Worm (Caenorhabditis elegans): ENCODE data around the gene C36C9.5.
"Not testable (repeated sequence)": the region's sequence is repeated elsewhere in the genome, so short reads cannot be mapped to it uniquely, and the experiment has no call there.

Gene C36C9.5

ce11 chrX:1703840-1704239 is at the start of gene C36C9.5:
TSS of gene C36C9.5 (minus strand) at chrX:1703940.
- TF ChIP-seq W03F9.2 (tag; optimal IDR thresholded peaks at IDR 0.05) (no peak), dao-5 (tag; optimal IDR thresholded peaks at IDR 0.05) (no peak), him-1 (tag; optimal IDR thresholded peaks at IDR 0.05) (no peak)

ce11 chrX:1748476-1748875 is 44.7 kb upstream of the C36C9.5 start, which contains the start of gene Y75D11A.6:
TSS of gene Y75D11A.6 (minus strand) at chrX:1748576.
- TF ChIP-seq W03F9.2, dao-5, him-1 (tag; optimal IDR thresholded peaks at IDR 0.05): not testable (repeated sequence)

DNA sequence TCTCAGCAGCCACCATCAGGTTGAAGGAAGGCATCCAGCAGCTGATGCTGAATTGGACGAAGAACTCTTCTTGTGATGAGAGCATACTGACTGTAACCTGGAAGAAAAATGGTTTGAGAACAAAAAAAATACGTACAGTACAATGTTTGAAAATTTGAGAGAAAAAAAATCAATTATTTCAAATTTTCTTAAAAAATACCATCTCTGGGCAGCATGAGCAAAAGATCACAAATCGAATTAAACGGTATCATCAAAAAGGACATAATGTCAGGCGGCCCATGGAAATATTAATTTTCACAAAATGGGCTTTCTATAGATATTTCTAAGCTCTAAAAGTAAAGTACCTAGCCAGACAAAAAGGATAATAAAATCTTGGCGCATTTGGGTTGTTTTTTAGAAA is 42.4 kb upstream of the C36C9.5 start, which contains the start of gene Y75D11A.3:
TSS of gene Y75D11A.3 (minus strand) at position 101 of the 400 bp plus-strand sequence.
- TF ChIP-seq dao-5, W03F9.2, him-1 (tag; optimal IDR thresholded peaks at IDR 0.05): not testable (repeated sequence)

DNA sequence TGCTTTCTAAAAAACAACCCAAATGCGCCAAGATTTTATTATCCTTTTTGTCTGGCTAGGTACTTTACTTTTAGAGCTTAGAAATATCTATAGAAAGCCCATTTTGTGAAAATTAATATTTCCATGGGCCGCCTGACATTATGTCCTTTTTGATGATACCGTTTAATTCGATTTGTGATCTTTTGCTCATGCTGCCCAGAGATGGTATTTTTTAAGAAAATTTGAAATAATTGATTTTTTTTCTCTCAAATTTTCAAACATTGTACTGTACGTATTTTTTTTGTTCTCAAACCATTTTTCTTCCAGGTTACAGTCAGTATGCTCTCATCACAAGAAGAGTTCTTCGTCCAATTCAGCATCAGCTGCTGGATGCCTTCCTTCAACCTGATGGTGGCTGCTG is 38.8 kb upstream of the C36C9.5 start, which contains the start of gene Y75D11A.2:
TSS of gene Y75D11A.2 (plus strand) at position 301 of the 400 bp plus-strand sequence.
- TF ChIP-seq dao-5, him-1, W03F9.2 (tag; optimal IDR thresholded peaks at IDR 0.05): not testable (repeated sequence)

DNA sequence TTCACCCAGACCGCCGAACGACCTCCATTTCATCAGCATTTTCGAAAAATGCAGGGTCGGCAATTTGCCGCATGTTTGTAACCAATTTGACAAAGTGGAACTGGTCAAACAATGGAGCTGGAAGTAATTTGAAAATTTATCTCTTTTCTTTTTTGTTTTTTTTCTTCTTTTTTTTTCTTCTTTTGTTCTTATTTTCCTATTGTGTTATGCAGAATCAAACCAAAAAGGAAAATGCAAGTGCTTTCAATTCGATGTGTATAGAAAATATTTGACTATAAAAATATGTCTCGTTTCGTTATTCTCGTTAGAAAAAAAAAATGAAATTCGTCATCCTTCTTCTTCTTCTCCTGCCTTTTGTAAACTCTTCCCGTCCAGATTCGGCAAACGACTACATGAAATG is 33.9 kb upstream of the C36C9.5 start, which contains the start of gene F07G6.10:
TSS of gene F07G6.10 (plus strand) at position 301 of the 400 bp plus-strand sequence.
- TF ChIP-seq W03F9.2 (tag; optimal IDR thresholded peaks at IDR 0.05) = no peak
- TF ChIP-seq dao-5 (tag; optimal IDR thresholded peaks at IDR 0.05) = no peak
- TF ChIP-seq him-1 (tag; optimal IDR thresholded peaks at IDR 0.05) = no peak

DNA sequence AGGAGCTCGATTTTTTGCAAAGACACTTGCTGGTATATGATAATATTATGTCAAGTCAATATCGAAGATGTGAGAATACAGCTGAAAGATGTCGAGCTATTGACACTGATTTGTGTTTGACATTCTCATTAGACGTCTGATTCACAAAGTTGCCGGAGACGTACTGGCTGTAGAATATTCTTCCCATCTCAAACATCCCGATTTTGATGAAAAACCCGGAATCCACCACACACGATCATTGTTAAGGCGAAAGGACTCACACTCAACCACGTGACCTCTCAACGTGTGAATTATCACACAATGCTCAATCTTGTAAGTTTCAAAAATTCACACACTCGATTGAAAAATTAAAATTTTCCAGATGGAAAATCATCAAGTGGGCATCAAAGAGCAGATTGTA is 32.2 kb upstream of the C36C9.5 start, which contains the start of gene F07G6.12:
TSS of gene F07G6.12 (plus strand) at position 301 of the 400 bp plus-strand sequence.
- TF ChIP-seq him-1 (tag; optimal IDR thresholded peaks at IDR 0.05) (no peak), W03F9.2 (tag; optimal IDR thresholded peaks at IDR 0.05) (no peak), dao-5 (tag; optimal IDR thresholded peaks at IDR 0.05) (no peak)

DNA sequence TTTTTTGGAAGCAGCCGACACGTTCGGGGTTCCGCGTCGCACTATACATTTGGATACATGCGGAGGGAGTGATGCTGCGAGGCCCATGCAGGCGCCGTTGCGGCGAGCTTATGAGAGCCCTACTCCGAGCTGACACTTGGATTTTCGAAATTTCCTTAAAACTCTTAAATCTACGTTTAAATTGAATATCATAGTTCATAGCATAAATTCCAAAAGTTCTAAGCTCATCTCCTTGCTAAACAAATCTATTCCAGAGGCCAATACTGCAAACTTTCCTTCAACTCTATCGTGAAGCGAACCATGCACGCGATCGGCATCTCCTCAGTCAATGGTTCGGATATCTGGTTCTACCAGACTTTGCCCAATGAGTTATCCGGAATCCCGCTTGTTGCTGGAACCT is 25.8 kb upstream of the C36C9.5 start, which contains the start of gene dgn-3:
TSS of gene dgn-3 (plus strand) at position 301 of the 400 bp plus-strand sequence.
- TF ChIP-seq him-1 (tag; optimal IDR thresholded peaks at IDR 0.05) (no peak), W03F9.2 (tag; optimal IDR thresholded peaks at IDR 0.05) (no peak), dao-5 (tag; optimal IDR thresholded peaks at IDR 0.05) (no peak)

ce11 chrX:1727056-1727455 is 23.3 kb upstream of the C36C9.5 start, which contains the start of gene F07G6.2:
TSS of gene F07G6.2 (plus strand) at chrX:1727356.
- no peak for TF ChIP-seq dao-5 (tag; optimal IDR thresholded peaks at IDR 0.05)
- no peak for TF ChIP-seq him-1 (tag; optimal IDR thresholded peaks at IDR 0.05)
- TF ChIP-seq W03F9.2 (tag; optimal IDR thresholded peaks at IDR 0.05) = no peak

ce11 chrX:1720359-1720758 is 16.6 kb upstream of the C36C9.5 start, which contains the start of gene F07G6.8:
TSS of gene F07G6.8 (minus strand) at chrX:1720459.
- no peak for TF ChIP-seq dao-5 (tag; optimal IDR thresholded peaks at IDR 0.05)
- no peak for TF ChIP-seq him-1 (tag; optimal IDR thresholded peaks at IDR 0.05)
- no peak for TF ChIP-seq W03F9.2 (tag; optimal IDR thresholded peaks at IDR 0.05)

DNA sequence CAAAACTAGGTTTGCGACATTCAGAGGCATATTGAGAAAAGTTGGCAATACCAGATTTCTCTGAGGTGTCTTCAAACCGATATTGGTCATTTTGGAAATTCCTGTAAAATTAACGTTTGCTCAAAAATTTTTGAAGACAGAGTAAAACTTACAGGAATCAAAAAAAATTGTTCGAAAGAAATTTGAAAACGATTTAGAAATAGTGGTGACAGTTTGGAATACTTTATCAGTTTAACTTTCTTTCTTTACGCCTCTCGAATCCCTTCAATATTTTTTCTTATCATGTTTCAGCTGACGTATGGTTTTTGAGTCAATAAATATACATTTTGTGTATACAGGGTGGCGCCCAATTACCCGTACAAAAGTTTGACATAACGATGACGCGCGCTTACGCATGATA is 14.7 kb upstream of the C36C9.5 start, which contains the start of gene fbxa-53:
TSS of gene fbxa-53 (minus strand) at position 101 of the 400 bp plus-strand sequence.
- TF ChIP-seq him-1 (tag; optimal IDR thresholded peaks at IDR 0.05) = no peak
- TF ChIP-seq dao-5 (tag; optimal IDR thresholded peaks at IDR 0.05) = no peak
- TF ChIP-seq W03F9.2 (tag; optimal IDR thresholded peaks at IDR 0.05) = no peak

- no peak for TF ChIP-seq him-1 (tag; optimal IDR thresholded peaks at IDR 0.05)
- no peak for TF ChIP-seq W03F9.2 (tag; optimal IDR thresholded peaks at IDR 0.05)
- TF ChIP-seq dao-5 (tag; optimal IDR thresholded peaks at IDR 0.05) = no peak
Observed at ce11 chrX:1712538-1712937, 8.8 kb upstream of the C36C9.5 start, which contains the start of gene fbxa-52. TSS of gene fbxa-52 (minus strand) at chrX:1712638.

ce11 chrX:1706538-1706937 is 2.8 kb upstream of the C36C9.5 start, which contains the start of gene F07G6.5:
TSS of gene F07G6.5 (minus strand) at chrX:1706638.
- no peak for TF ChIP-seq dao-5 (tag; optimal IDR thresholded peaks at IDR 0.05)
- TF ChIP-seq W03F9.2 (tag; optimal IDR thresholded peaks at IDR 0.05) = no peak
- no peak for TF ChIP-seq him-1 (tag; optimal IDR thresholded peaks at IDR 0.05)

- no peak for TF ChIP-seq dao-5 (tag; optimal IDR thresholded peaks at IDR 0.05)
- TF ChIP-seq him-1 (tag; optimal IDR thresholded peaks at IDR 0.05) = no peak
- no peak for TF ChIP-seq W03F9.2 (tag; optimal IDR thresholded peaks at IDR 0.05)
Observed at ce11 chrX:1703049-1703448, 691 bp downstream of the C36C9.5 start.

DNA sequence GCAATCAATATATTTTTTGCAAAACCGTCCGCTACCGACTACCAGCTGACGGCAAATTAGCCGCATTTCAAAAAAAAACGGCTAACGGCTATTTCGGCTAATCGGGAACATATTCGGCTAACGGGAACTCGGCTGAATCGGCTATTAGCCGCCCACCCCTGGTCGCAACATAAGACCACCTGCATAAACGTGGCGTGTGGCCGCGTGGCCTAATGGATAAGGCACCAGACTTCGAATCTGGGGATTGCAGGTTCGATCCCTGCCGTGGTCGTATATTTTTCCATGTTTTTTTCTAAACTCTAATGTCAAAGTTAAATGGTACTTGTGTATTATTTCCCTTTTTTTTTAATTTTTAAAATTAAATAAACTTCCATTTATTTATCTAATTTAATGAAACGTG is 5.3 kb downstream of the C36C9.5 start:
- TF ChIP-seq dao-5 (tag; optimal IDR thresholded peaks at IDR 0.05) (no peak), W03F9.2 (tag; optimal IDR thresholded peaks at IDR 0.05) (no peak), him-1 (tag; optimal IDR thresholded peaks at IDR 0.05) (no peak)

Measured in whole organism, L4/young adult.